Worm (Caenorhabditis elegans) whole organism, L2 larva: Measurements from ENCODE around the gene F35D11.4.
A peak's percentile ranks its signal among the peaks of the same experiment; 100 is the strongest.

Experiments
- C34F6.9 ChIP-seq: fragments of 150-350 bp; optimal IDR thresholded peaks from 2 replicates; lab custom pipeline; 2014; ENCODE audit warnings: missing biosample characterization, missing genetic modification characterization
- Y55F3AM.14 ChIP-seq: fragments of 200-800 bp; sonication (Bioruptor generic); optimal IDR thresholded peaks from 2 replicates; lab custom pipeline; 2018; ENCODE audit warnings: mild to moderate bottlenecking, missing genetic modification characterization, missing compliant biosample characterization
- ZK546.5 ChIP-seq: sonication (generic microtip); optimal IDR thresholded peaks from 2 replicates; lab custom pipeline; 2017; ENCODE audit warnings: missing biosample characterization, missing genetic modification characterization
- alr-1 ChIP-seq: fragments of 150-350 bp; optimal IDR thresholded peaks from 2 replicates; lab custom pipeline; 2014; ENCODE audit warnings: missing biosample characterization, missing genetic modification characterization
- aly-2 ChIP-seq: fragments of 150-350 bp; optimal IDR thresholded peaks from 2 replicates; lab custom pipeline; 2014; ENCODE audit warnings: missing biosample characterization, missing genetic modification characterization
- ama-1 ChIP-seq: fragments of 150-350 bp; optimal IDR thresholded peaks from 2 replicates; lab custom pipeline; 2018; ENCODE audit warnings: inconsistent platforms
- blmp-1 ChIP-seq: sonication (generic microtip); optimal IDR thresholded peaks from 2 replicates; lab custom pipeline; 2017; ENCODE audit warnings: missing genetic modification characterization, mild to moderate bottlenecking, missing compliant biosample characterization, antibody characterized with exemption, moderate library complexity; ENCODE audit not compliant: insufficient read depth
- ceh-16 ChIP-seq: fragments of 150-350 bp; optimal IDR thresholded peaks from 2 replicates; lab custom pipeline; 2014; ENCODE audit warnings: missing biosample characterization, missing genetic modification characterization
- ceh-82 ChIP-seq: fragments of 150-350 bp; optimal IDR thresholded peaks from 2 replicates; lab custom pipeline; 2014; ENCODE audit warnings: missing biosample characterization, missing genetic modification characterization
- crh-2 ChIP-seq: sonication (generic microtip); optimal IDR thresholded peaks from 2 replicates; lab custom pipeline; 2017; ENCODE audit warnings: missing biosample characterization, missing genetic modification characterization
- dmd-4 ChIP-seq: sonication (generic microtip); optimal IDR thresholded peaks from 2 replicates; lab custom pipeline; 2017; ENCODE audit warnings: missing biosample characterization, missing genetic modification characterization
- elt-1 ChIP-seq: fragments of 150-350 bp; optimal IDR thresholded peaks from 2 replicates; lab custom pipeline; 2014; ENCODE audit warnings: missing biosample characterization, missing genetic modification characterization
- elt-3 ChIP-seq: sonication (generic microtip); optimal IDR thresholded peaks from 2 replicates; lab custom pipeline; 2017; ENCODE audit warnings: missing biosample characterization, missing genetic modification characterization
- fos-1 ChIP-seq: fragments of 150-350 bp; optimal IDR thresholded peaks from 2 replicates; lab custom pipeline; 2014; ENCODE audit warnings: missing biosample characterization, missing genetic modification characterization
- gmeb-1 ChIP-seq: fragments of 150-350 bp; optimal IDR thresholded peaks from 2 replicates; lab custom pipeline; 2014; ENCODE audit warnings: missing biosample characterization, missing genetic modification characterization
- lin-11 ChIP-seq: fragments of 150-350 bp; sonication (generic microtip); optimal IDR thresholded peaks from 2 replicates; lab custom pipeline; 2014; ENCODE audit warnings: missing biosample characterization, missing genetic modification characterization, inconsistent platforms, mixed read lengths
- lsy-2 ChIP-seq, 2 experiments: fragments of 150-350 bp in 1 of 2; sonication (generic microtip) in 1 of 2; optimal IDR thresholded peaks; 2 replicates each; lab custom pipeline; 2014 to 2017; ENCODE audit warnings: missing biosample characterization in 2 of 2, missing genetic modification characterization in 2 of 2
- mab-5 ChIP-seq: fragments of 150-350 bp; optimal IDR thresholded peaks from 2 replicates; lab custom pipeline; 2014; ENCODE audit warnings: missing biosample characterization, missing genetic modification characterization
- mdl-1 ChIP-seq, 2 experiments: fragments of 150-350 bp in 1 of 2; sonication (generic microtip) in 1 of 2; optimal IDR thresholded peaks; 2 replicates each; lab custom pipeline; 2017; ENCODE audit warnings: missing biosample characterization in 2 of 2, missing genetic modification characterization in 2 of 2
- nhr-10 ChIP-seq: sonication (generic microtip); optimal IDR thresholded peaks from 2 replicates; lab custom pipeline; 2017; ENCODE audit warnings: missing biosample characterization, missing genetic modification characterization
- nhr-129 ChIP-seq: fragments of 150-350 bp; optimal IDR thresholded peaks from 2 replicates; lab custom pipeline; 2014; ENCODE audit warnings: missing biosample characterization, missing genetic modification characterization
- nhr-21 ChIP-seq: fragments of 150-350 bp; optimal IDR thresholded peaks from 2 replicates; lab custom pipeline; 2014; ENCODE audit warnings: missing biosample characterization, missing genetic modification characterization
- nhr-23 ChIP-seq: fragments of 150-350 bp; optimal IDR thresholded peaks from 2 replicates; lab custom pipeline; 2014; ENCODE audit warnings: missing biosample characterization, missing genetic modification reagents, missing genetic modification characterization
- nhr-237 ChIP-seq: fragments of 150-350 bp; optimal IDR thresholded peaks from 2 replicates; lab custom pipeline; 2014; ENCODE audit warnings: missing biosample characterization, missing genetic modification characterization
- nhr-25 ChIP-seq: fragments of 150-350 bp; sonication (generic microtip); optimal IDR thresholded peaks from 3 replicates; lab custom pipeline; 2014; ENCODE audit warnings: missing biosample characterization, missing genetic modification characterization
- nhr-6 ChIP-seq: fragments of 150-350 bp; optimal IDR thresholded peaks from 2 replicates; lab custom pipeline; 2014; ENCODE audit warnings: missing biosample characterization, missing genetic modification characterization
- peb-1 ChIP-seq: fragments of 150-350 bp; optimal IDR thresholded peaks from 2 replicates; lab custom pipeline; 2014; ENCODE audit warnings: missing biosample characterization, missing genetic modification characterization
- skn-1 ChIP-seq: sonication (generic microtip); optimal IDR thresholded peaks from 2 replicates; lab custom pipeline; 2017; ENCODE audit warnings: missing biosample characterization, missing genetic modification characterization
- sma-3 ChIP-seq: sonication (generic microtip); optimal IDR thresholded peaks from 2 replicates; lab custom pipeline; 2016; ENCODE audit warnings: missing genetic modification reagents, missing genetic modification characterization, missing compliant biosample characterization
- sma-9 ChIP-seq, 2 experiments: fragments of 150-350 bp in 1 of 2; sonication (generic microtip) in 1 of 2; optimal IDR thresholded peaks; 2 replicates each; lab custom pipeline; 2014 to 2016; ENCODE audit warnings: missing genetic modification characterization in 2 of 2, mild to moderate bottlenecking in 1 of 2, missing biosample characterization in 1 of 2, missing compliant biosample characterization in 1 of 2, missing genetic modification reagents in 1 of 2, moderate library complexity in 1 of 2
- snpc-4 ChIP-seq: fragments of 150-350 bp; optimal IDR thresholded peaks from 2 replicates; lab custom pipeline; 2014; ENCODE audit warnings: missing biosample characterization, missing genetic modification characterization
- unc-39 ChIP-seq: fragments of 150-350 bp; optimal IDR thresholded peaks from 2 replicates; lab custom pipeline; 2014; ENCODE audit warnings: missing biosample characterization, missing genetic modification characterization
- unc-55 ChIP-seq: fragments of 150-350 bp; sonication (generic microtip); optimal IDR thresholded peaks from 3 replicates; lab custom pipeline; 2014; ENCODE audit warnings: missing biosample characterization, missing genetic modification reagents, missing genetic modification characterization
- unc-62 ChIP-seq: fragments of 150-350 bp; optimal IDR thresholded peaks from 2 replicates; lab custom pipeline; 2014; ENCODE audit warnings: missing biosample characterization, missing genetic modification reagents, missing genetic modification characterization
- zag-1 ChIP-seq: fragments of 150-350 bp; optimal IDR thresholded peaks from 2 replicates; lab custom pipeline; 2014; ENCODE audit warnings: missing biosample characterization, missing genetic modification characterization
- ztf-1 ChIP-seq: fragments of 200-800 bp; sonication (Bioruptor generic); conservative IDR thresholded peaks from 2 replicates; pipeline ENCODE4 v1.3.6; 2022; ENCODE audit warnings: missing genetic modification characterization, missing compliant biosample characterization
- ztf-11 ChIP-seq: sonication (generic microtip); optimal IDR thresholded peaks from 2 replicates; lab custom pipeline; 2017; ENCODE audit warnings: missing biosample characterization, missing genetic modification characterization
- ztf-4 ChIP-seq: fragments of 150-350 bp; optimal IDR thresholded peaks from 2 replicates; lab custom pipeline; 2014; ENCODE audit warnings: missing biosample characterization, missing genetic modification characterization

Gene F35D11.4

DNA sequence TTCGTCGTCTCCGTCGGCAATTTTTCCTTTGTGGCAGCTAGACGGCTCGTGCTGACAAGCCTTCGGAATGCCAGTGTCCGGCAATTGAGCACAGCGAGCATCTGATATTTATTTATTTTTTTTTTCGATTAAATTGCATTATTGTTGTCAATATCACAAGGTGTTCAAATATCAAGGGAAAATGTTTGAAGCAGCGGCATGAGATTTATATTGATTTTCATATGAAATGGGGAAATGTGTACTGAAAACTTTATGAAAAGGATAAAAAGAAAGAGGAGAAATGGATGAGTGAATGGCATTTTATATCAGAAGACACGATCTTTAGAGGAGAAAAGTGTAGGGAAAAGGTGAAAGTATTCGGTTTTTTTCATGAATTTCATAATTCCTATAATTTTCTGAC, 694 bp upstream of the F35D11.4 start, which contains the start of gene coa-3:
coa-3 (minus strand) TSS at position 101 of the 400 bp plus-strand sequence.
- TF ChIP-seq ztf-1 = no peak

DNA sequence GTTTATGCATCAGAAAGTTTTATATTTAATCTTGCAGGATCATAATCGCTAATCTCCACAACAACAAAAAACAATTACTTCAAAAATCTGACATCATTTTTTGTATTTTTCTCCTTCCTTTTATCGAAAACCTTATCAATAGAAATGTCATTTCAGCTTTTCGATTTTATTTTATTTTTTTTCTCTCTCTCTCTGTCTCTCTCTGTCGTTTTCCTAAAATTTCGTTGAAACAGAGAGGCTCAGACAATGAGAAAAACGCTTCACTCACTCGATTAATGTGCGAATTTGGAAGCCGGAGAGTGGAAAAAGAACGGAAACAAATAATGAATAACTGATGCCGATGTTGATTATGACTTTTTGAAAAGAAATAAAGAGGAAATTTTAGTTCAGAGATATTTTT, 922 bp downstream of the F35D11.4 start:
- peak; percentile 70 for TF ChIP-seq skn-1 (tag; lab: Kevin White, UChicago)
- TF ChIP-seq ZK546.5 (tag; lab: Kevin White, UChicago) = no peak
- TF ChIP-seq aly-2 (tag; lab: Kevin White, UChicago) = no peak
- TF ChIP-seq ceh-82 (tag; lab: Kevin White, UChicago) = no peak
- no peak for TF ChIP-seq unc-62 (GFP tag; lab: Kevin White, UChicago)
- no peak for TF ChIP-seq ztf-4
- TF ChIP-seq fos-1 = peak; percentile 92
- TF ChIP-seq sma-9 (GFP tag; optimal IDR thresholded peaks at IDR 0.05; lab: Kevin White, UChicago) = no peak
- no peak for TF ChIP-seq sma-9 (tag; optimal IDR thresholded peaks at IDR 0.05; lab: Kevin White, UChicago)
- TF ChIP-seq unc-55 = peak; percentile 52
- TF ChIP-seq ztf-11 = no peak
- no peak for TF ChIP-seq lin-11 (tag; lab: Kevin White, UChicago)
- TF ChIP-seq crh-2 (tag; lab: Kevin White, UChicago) = peak; percentile 52
- no peak for TF ChIP-seq nhr-10 (tag; lab: Kevin White, UChicago)
- TF ChIP-seq elt-3 (tag; lab: Kevin White, UChicago) = no peak
- TF ChIP-seq lsy-2 (tag; optimal IDR thresholded peaks at IDR 0.05; lab: Kevin White, UChicago) = peak in 1 of 2 experiments; percentile 28
- no peak for TF ChIP-seq nhr-237 (tag; lab: Kevin White, UChicago)
- TF ChIP-seq dmd-4 (tag; lab: Kevin White, UChicago) = no peak
- TF ChIP-seq nhr-23 (tag; lab: Kevin White, UChicago) = no peak
- TF ChIP-seq sma-3 = no peak
- no peak for TF ChIP-seq nhr-129
- no peak for TF ChIP-seq mab-5
- TF ChIP-seq alr-1 (tag; lab: Kevin White, UChicago) = no peak
- peak; percentile 33 for TF ChIP-seq C34F6.9
- TF ChIP-seq ama-1 = no peak
- no peak for TF ChIP-seq Y55F3AM.14 (GFP tag; lab: Kevin White, UChicago)
- TF ChIP-seq unc-39 (tag; lab: Kevin White, UChicago) = no peak
- TF ChIP-seq snpc-4 (tag; lab: Kevin White, UChicago) = no peak
- TF ChIP-seq zag-1 (tag; lab: Kevin White, UChicago) = no peak
- no peak for TF ChIP-seq ceh-16 (tag; lab: Kevin White, UChicago)
- no peak for TF ChIP-seq mdl-1 (tag; optimal IDR thresholded peaks at IDR 0.05; lab: Kevin White, UChicago)
- TF ChIP-seq peb-1 (tag; lab: Kevin White, UChicago) = no peak
- TF ChIP-seq gmeb-1 = no peak
- no peak for TF ChIP-seq nhr-21 (tag; lab: Kevin White, UChicago)

DNA sequence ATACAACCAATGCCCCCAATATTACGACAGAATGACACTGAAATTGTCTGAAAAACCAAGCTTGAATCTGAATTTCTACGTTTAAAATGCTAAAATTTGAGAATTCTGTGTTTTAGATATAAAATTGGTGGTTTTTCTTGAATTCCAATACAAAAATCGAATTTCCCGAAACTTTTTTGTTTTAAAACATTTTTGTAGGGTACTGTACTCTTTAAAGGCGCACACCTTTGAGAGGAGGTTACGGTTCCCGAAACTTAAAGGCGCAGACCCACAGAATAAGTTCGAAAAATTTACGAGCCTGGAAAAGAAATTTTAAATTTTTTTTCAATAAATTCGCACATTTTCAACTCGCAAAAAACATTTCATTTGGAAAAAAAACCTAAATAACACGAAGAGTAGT, 1.5 kb downstream of the F35D11.4 start:
- TF ChIP-seq blmp-1 (tag; lab: Kevin White, UChicago) (no peak), unc-62 (GFP tag; lab: Kevin White, UChicago) (no peak), nhr-237 (tag; lab: Kevin White, UChicago) (no peak)

DNA sequence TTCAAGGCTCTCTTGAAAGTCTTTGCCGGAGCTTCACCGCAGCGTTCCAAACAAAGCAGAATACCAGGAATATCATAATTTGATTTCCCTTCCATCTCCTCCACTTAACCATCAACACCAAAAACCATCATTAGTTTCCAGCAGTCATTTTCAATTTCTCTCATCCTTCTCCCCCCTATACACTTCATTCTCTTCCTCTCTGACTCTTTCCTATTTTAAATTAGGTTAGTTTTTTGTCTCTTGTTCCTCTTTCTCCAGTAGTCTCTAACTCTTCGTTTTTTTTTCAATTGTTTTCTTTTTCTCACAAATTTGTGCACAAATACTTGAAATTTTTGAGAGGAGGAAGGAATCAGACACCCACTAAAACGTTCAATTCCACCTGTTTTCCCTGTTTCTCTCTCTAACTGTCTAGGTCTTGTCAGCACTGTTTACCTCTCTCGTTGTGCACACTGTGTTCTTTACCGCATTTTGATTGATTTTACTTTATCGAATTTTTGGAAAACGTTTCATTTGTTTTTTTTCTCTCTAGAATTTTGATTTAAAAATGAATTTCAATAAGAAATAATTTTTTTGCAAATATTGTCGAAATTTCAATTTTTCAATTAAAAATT, 3.6 kb downstream of the F35D11.4 start:
- TF ChIP-seq fos-1 (peak; percentile 26), peb-1 (tag; lab: Kevin White, UChicago) (no peak), C34F6.9 (peak; percentile 32), nhr-6 (tag; lab: Kevin White, UChicago) (no peak), ceh-16 (tag; lab: Kevin White, UChicago) (no peak), crh-2 (tag; lab: Kevin White, UChicago) (peak; percentile 23), nhr-25 (tag; lab: Kevin White, UChicago) (no peak), elt-1 (tag; lab: Kevin White, UChicago) (no peak)
